Worm (Caenorhabditis elegans) whole organism, young adult: ENCODE measurements around the gene tre-2.

ENCODE experiments used
- B0019.2 ChIP-seq: fragments of 200-800 bp; sonication (Bioruptor generic); conservative IDR thresholded peaks from 2 replicates; pipeline ENCODE4 v1.3.6; 2022; ENCODE audit warnings: missing genetic modification reagents, missing genetic modification characterization, missing compliant biosample characterization
- B0261.1 ChIP-seq: sonication (generic microtip); optimal IDR thresholded peaks from 2 replicates; lab custom pipeline; 2016; ENCODE audit warnings: mild to moderate bottlenecking, missing genetic modification characterization, moderate library complexity, missing compliant biosample characterization
- C06A6.2 ChIP-seq: fragments of 200-800 bp; sonication (Bioruptor generic); conservative IDR thresholded peaks from 2 replicates; pipeline ENCODE4 v1.3.6; 2022; ENCODE audit warnings: missing genetic modification characterization, missing compliant biosample characterization
- D2030.7 ChIP-seq: fragments of 200-800 bp; sonication (Bioruptor generic); IDR thresholded peaks from 2 replicates; pipeline ENCODE4 v1.3.6; 2022; ENCODE audit warnings: missing genetic modification reagents, missing genetic modification characterization, missing compliant biosample characterization
- F33H1.4 ChIP-seq: fragments of 200-800 bp; sonication (Bioruptor generic); IDR thresholded peaks from 2 replicates; pipeline ENCODE4 v1.3.6; 2022; ENCODE audit warnings: missing genetic modification reagents, missing genetic modification characterization, missing compliant biosample characterization
- F49E8.2 ChIP-seq: sonication (generic microtip); optimal IDR thresholded peaks from 3 replicates; lab custom pipeline; 2017; ENCODE audit warnings: missing genetic modification characterization, mild to moderate bottlenecking, missing compliant biosample characterization, antibody characterized with exemption, moderate library complexity; ENCODE audit not compliant: insufficient read depth
- F52B5.7 ChIP-seq: sonication (generic microtip); optimal IDR thresholded peaks from 2 replicates; lab custom pipeline; 2016; ENCODE audit warnings: mild to moderate bottlenecking, missing genetic modification characterization, missing compliant biosample characterization
- K11D2.4 ChIP-seq: fragments of 200-800 bp; sonication (Bioruptor generic); IDR thresholded peaks from 2 replicates; pipeline ENCODE4 v1.3.6; 2022; ENCODE audit warnings: missing genetic modification reagents, missing genetic modification characterization, missing compliant biosample characterization
- Y53G8AR.9 ChIP-seq: fragments of 200-800 bp; sonication (Bioruptor generic); conservative IDR thresholded peaks from 2 replicates; pipeline ENCODE4 v1.3.6; 2022; ENCODE audit warnings: missing genetic modification reagents, missing genetic modification characterization, missing compliant biosample characterization
- Y67H2A.10 ChIP-seq: fragments of 200-800 bp; sonication (Bioruptor generic); conservative IDR thresholded peaks from 2 replicates; pipeline ENCODE4 v1.3.6; 2022; ENCODE audit warnings: missing genetic modification reagents, missing genetic modification characterization, missing compliant biosample characterization
- ZK185.1 ChIP-seq: sonication (generic microtip); optimal IDR thresholded peaks from 2 replicates; lab custom pipeline; 2016; ENCODE audit warnings: mild to moderate bottlenecking, missing genetic modification characterization, missing compliant biosample characterization; ENCODE audit not compliant: poor library complexity, severe bottlenecking
- ama-1 ChIP-seq, 3 experiments: fragments of 150-350 bp in 1 of 3; sonication (generic microtip) in 2 of 3; optimal IDR thresholded peaks; 2 replicates each; lab custom pipeline; 2014 to 2018; ENCODE audit warnings: missing biosample characterization in 2 of 3, missing genetic modification characterization in 2 of 3, missing genetic modification reagents in 2 of 3
- aptf-2 ChIP-seq: fragments of 200-800 bp; sonication (Bioruptor generic); conservative IDR thresholded peaks from 2 replicates; pipeline ENCODE4 v1.3.6; 2022; ENCODE audit warnings: missing genetic modification reagents, missing genetic modification characterization, missing compliant biosample characterization
- attf-5 ChIP-seq: fragments of 200-800 bp; sonication (Bioruptor generic); optimal IDR thresholded peaks from 2 replicates; lab custom pipeline; 2018; ENCODE audit warnings: mild to moderate bottlenecking, missing genetic modification characterization, missing compliant biosample characterization
- attf-6 ChIP-seq: fragments of 200-800 bp; sonication (Bioruptor generic); IDR thresholded peaks from 2 replicates; pipeline ENCODE4 v1.3.6; 2022; ENCODE audit warnings: missing genetic modification reagents, missing genetic modification characterization, missing compliant biosample characterization
- bed-2 ChIP-seq: fragments of 200-800 bp; sonication (Bioruptor generic); IDR thresholded peaks from 2 replicates; pipeline ENCODE4 v1.3.6; 2022; ENCODE audit warnings: missing genetic modification reagents, missing genetic modification characterization, missing compliant biosample characterization
- cebp-2 ChIP-seq: fragments of 200-800 bp; sonication (Bioruptor generic); IDR thresholded peaks from 2 replicates; pipeline ENCODE4 v1.3.6; 2022; ENCODE audit warnings: missing genetic modification characterization, missing compliant biosample characterization
- ceh-100 ChIP-seq: fragments of 200-800 bp; sonication (Bioruptor generic); IDR thresholded peaks from 2 replicates; pipeline ENCODE4 v1.3.6; 2022; ENCODE audit warnings: missing genetic modification reagents, missing genetic modification characterization, missing compliant biosample characterization
- chd-7 ChIP-seq: sonication (generic microtip); optimal IDR thresholded peaks from 2 replicates; lab custom pipeline; 2016; ENCODE audit warnings: mild to moderate bottlenecking, missing genetic modification characterization, moderate library complexity, missing compliant biosample characterization
- efl-1 ChIP-seq: fragments of 150-350 bp; optimal IDR thresholded peaks from 2 replicates; lab custom pipeline; 2014; ENCODE audit warnings: missing biosample characterization, missing genetic modification reagents, missing genetic modification characterization
- egl-18 ChIP-seq: fragments of 200-800 bp; sonication (Bioruptor generic); IDR thresholded peaks from 2 replicates; pipeline ENCODE4 v1.3.6; 2022; ENCODE audit warnings: missing genetic modification reagents, missing genetic modification characterization, missing compliant biosample characterization
- him-1 ChIP-seq: sonication (generic microtip); optimal IDR thresholded peaks from 2 replicates; lab custom pipeline; 2016; ENCODE audit warnings: missing genotype, missing genetic modification reagents, missing genetic modification characterization, missing compliant biosample characterization
- hmg-1.2 ChIP-seq: fragments of 200-800 bp; sonication (Bioruptor generic); IDR thresholded peaks from 2 replicates; pipeline ENCODE4 v1.3.6; 2022; ENCODE audit warnings: missing genetic modification reagents, missing genetic modification characterization, missing compliant biosample characterization
- hmg-20 ChIP-seq: fragments of 200-800 bp; sonication (Bioruptor generic); IDR thresholded peaks from 2 replicates; pipeline ENCODE4 v1.3.6; 2022; ENCODE audit warnings: missing genetic modification reagents, missing genetic modification characterization, missing compliant biosample characterization
- let-607 ChIP-seq, 2 experiments: fragments of 200-800 bp in 1 of 2; sonication (Bioruptor generic) in 1 of 2; sonication (generic microtip) in 1 of 2; optimal IDR thresholded peaks; 2 replicates each; lab custom pipeline; 2016 to 2018; ENCODE audit warnings: mild to moderate bottlenecking in 2 of 2, missing compliant biosample characterization in 2 of 2, missing genetic modification characterization in 2 of 2, moderate library complexity in 2 of 2, missing genotype in 1 of 2
- lsl-1 ChIP-seq: fragments of 200-800 bp; sonication (Bioruptor generic); optimal IDR thresholded peaks from 2 replicates; lab custom pipeline; 2018; ENCODE audit warnings: mild to moderate bottlenecking, missing genetic modification characterization, moderate library complexity, missing compliant biosample characterization
- madf-6 ChIP-seq: fragments of 200-800 bp; sonication (Bioruptor generic); IDR thresholded peaks from 2 replicates; pipeline ENCODE4 v1.3.6; 2022; ENCODE audit warnings: missing genetic modification reagents, missing genetic modification characterization, missing compliant biosample characterization
- madf-8 ChIP-seq: fragments of 200-800 bp; sonication (Bioruptor generic); conservative IDR thresholded peaks from 2 replicates; pipeline ENCODE4 v1.3.6; 2022; ENCODE audit warnings: missing genetic modification reagents, missing genetic modification characterization, missing compliant biosample characterization
- mcd-1 ChIP-seq: fragments of 200-800 bp; sonication (Bioruptor generic); IDR thresholded peaks from 2 replicates; pipeline ENCODE4 v1.3.6; 2022; ENCODE audit warnings: missing genetic modification reagents, missing genetic modification characterization, missing compliant biosample characterization
- nfya-2 ChIP-seq: fragments of 200-800 bp; sonication (Bioruptor generic); IDR thresholded peaks from 2 replicates; pipeline ENCODE4 v1.3.6; 2022; ENCODE audit warnings: missing genetic modification reagents, missing genetic modification characterization, missing compliant biosample characterization
- nhr-27 ChIP-seq: fragments of 200-800 bp; sonication (Bioruptor generic); optimal IDR thresholded peaks from 2 replicates; lab custom pipeline; 2018; ENCODE audit warnings: mild to moderate bottlenecking, missing genetic modification characterization, moderate library complexity, missing compliant biosample characterization
- pbrm-1 ChIP-seq: fragments of 200-800 bp; sonication (Bioruptor generic); IDR thresholded peaks from 2 replicates; pipeline ENCODE4 v1.3.6; 2022; ENCODE audit warnings: missing genetic modification reagents, missing genetic modification characterization, missing compliant biosample characterization
- pha-4 ChIP-seq: fragments of 150-350 bp; sonication (generic microtip); optimal IDR thresholded peaks from 2 replicates; lab custom pipeline; 2014; ENCODE audit warnings: missing biosample characterization, missing genetic modification reagents, missing genetic modification characterization
- repo-1 ChIP-seq: sonication (generic microtip); optimal IDR thresholded peaks from 2 replicates; lab custom pipeline; 2017; ENCODE audit warnings: mild to moderate bottlenecking, missing genetic modification characterization, missing compliant biosample characterization
- sdz-38 ChIP-seq: sonication (generic microtip); optimal IDR thresholded peaks from 2 replicates; lab custom pipeline; 2016; ENCODE audit warnings: missing genotype, missing genetic modification characterization, missing compliant biosample characterization
- sea-2 ChIP-seq: fragments of 200-800 bp; sonication (Bioruptor generic); IDR thresholded peaks from 2 replicates; pipeline ENCODE4 v1.3.6; 2022; ENCODE audit warnings: missing genetic modification characterization, missing compliant biosample characterization
- snpc-1.1 ChIP-seq: sonication (generic microtip); optimal IDR thresholded peaks from 2 replicates; lab custom pipeline; 2017; ENCODE audit warnings: missing genetic modification characterization, mild to moderate bottlenecking, missing compliant biosample characterization, antibody characterized with exemption, moderate library complexity, missing genotype, missing genetic modification reagents; ENCODE audit not compliant: insufficient read depth
- snpc-1.3 ChIP-seq: sonication (generic microtip); optimal IDR thresholded peaks from 2 replicates; lab custom pipeline; 2017; ENCODE audit warnings: missing genetic modification characterization, mild to moderate bottlenecking, missing compliant biosample characterization, antibody characterized with exemption, moderate library complexity, missing genotype, missing genetic modification reagents; ENCODE audit not compliant: insufficient read depth
- sptf-2 ChIP-seq: fragments of 200-800 bp; sonication (Bioruptor generic); optimal IDR thresholded peaks from 2 replicates; lab custom pipeline; 2018; ENCODE audit warnings: mild to moderate bottlenecking, missing genetic modification characterization, missing compliant biosample characterization
- tbx-9 ChIP-seq: sonication (generic microtip); optimal IDR thresholded peaks from 2 replicates; lab custom pipeline; 2016; ENCODE audit warnings: borderline replicate concordance, missing genetic modification characterization, inconsistent platforms, missing compliant biosample characterization
- unc-130 ChIP-seq: sonication (generic microtip); optimal IDR thresholded peaks from 2 replicates; lab custom pipeline; 2016; ENCODE audit warnings: missing genetic modification reagents, missing genetic modification characterization, missing compliant biosample characterization
- ztf-18 ChIP-seq: sonication (generic microtip); optimal IDR thresholded peaks from 2 replicates; lab custom pipeline; 2016; ENCODE audit warnings: missing genotype, mild to moderate bottlenecking, missing genetic modification characterization, missing compliant biosample characterization
- ztf-22 ChIP-seq: fragments of 200-800 bp; sonication (Bioruptor generic); optimal IDR thresholded peaks from 2 replicates; lab custom pipeline; 2018; ENCODE audit warnings: mild to moderate bottlenecking, missing genetic modification characterization, moderate library complexity, missing compliant biosample characterization
- ztf-6 ChIP-seq: fragments of 200-800 bp; sonication (Bioruptor generic); IDR thresholded peaks from 2 replicates; pipeline ENCODE4 v1.3.6; 2022; ENCODE audit warnings: missing genetic modification reagents, missing genetic modification characterization, missing compliant biosample characterization

tre-2 gene

DNA sequence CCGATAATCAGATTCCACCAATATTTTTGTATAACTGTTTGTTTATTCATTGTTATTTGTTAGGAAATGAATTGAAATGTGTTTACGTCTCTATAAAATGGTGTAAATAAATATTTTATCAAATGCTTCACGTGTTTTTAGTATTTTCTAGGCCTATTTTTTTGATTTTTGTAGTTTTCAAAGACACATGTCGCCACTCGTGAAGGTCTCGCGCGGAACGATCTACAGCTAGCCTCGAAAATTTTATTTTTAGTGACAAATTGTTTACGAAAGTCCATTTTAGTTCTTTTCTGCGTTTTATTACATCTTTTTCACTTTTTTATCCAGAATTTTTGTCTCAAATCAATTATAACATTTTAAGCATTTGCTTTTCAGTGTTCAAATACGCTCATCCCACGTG lies 20.3 kb upstream of the tre-2 start, which contains the start of gene T22D1.5 (continued):
- TF ChIP-seq Y53G8AR.9 (GFP tag; lab: Robert Waterston, UW) (no peak), aptf-2 (GFP tag; lab: Robert Waterston, UW) (no peak), cebp-2 (GFP tag; lab: Robert Waterston, UW) (no peak), Y67H2A.10 (GFP tag; lab: Robert Waterston, UW) (no peak), D2030.7 (GFP tag; lab: Robert Waterston, UW) (peak; percentile 86), ztf-18 (tag; lab: Kevin White, UChicago) (no peak), ztf-6 (GFP tag; lab: Robert Waterston, UW) (no peak), ZK185.1 (tag; lab: Kevin White, UChicago) (no peak), mcd-1 (no peak), sea-2 (GFP tag; lab: Robert Waterston, UW) (no peak), pbrm-1 (GFP tag; lab: Robert Waterston, UW) (no peak), snpc-1.1 (tag; lab: Kevin White, UChicago) (peak; percentile 50), K11D2.4 (GFP tag; lab: Robert Waterston, UW) (no peak), snpc-1.3 (tag; lab: Kevin White, UChicago) (no peak), C06A6.2 (GFP tag; lab: Robert Waterston, UW) (no peak), madf-6 (GFP tag; lab: Robert Waterston, UW) (peak; percentile 97), madf-8 (GFP tag; lab: Robert Waterston, UW) (peak; percentile 95), ama-1 (optimal IDR thresholded peaks at IDR 0.05; lab: Kevin White, UChicago) (no peak), ama-1 (GFP tag; optimal IDR thresholded peaks at IDR 0.05; lab: Kevin White, UChicago) (no peak), pha-4 (tag; lab: Kevin White, UChicago) (no peak), nhr-27 (tag; lab: Kevin White, UChicago) (no peak), F49E8.2 (tag; lab: Kevin White, UChicago) (peak; percentile 9), tbx-9 (tag; lab: Kevin White, UChicago) (no peak), sdz-38 (tag; lab: Kevin White, UChicago) (no peak), him-1 (peak; percentile 11), efl-1 (GFP tag; lab: Kevin White, UChicago) (peak; percentile 94), nfya-2 (no peak), lsl-1 (GFP tag; lab: Kevin White, UChicago) (peak; percentile 91)

DNA sequence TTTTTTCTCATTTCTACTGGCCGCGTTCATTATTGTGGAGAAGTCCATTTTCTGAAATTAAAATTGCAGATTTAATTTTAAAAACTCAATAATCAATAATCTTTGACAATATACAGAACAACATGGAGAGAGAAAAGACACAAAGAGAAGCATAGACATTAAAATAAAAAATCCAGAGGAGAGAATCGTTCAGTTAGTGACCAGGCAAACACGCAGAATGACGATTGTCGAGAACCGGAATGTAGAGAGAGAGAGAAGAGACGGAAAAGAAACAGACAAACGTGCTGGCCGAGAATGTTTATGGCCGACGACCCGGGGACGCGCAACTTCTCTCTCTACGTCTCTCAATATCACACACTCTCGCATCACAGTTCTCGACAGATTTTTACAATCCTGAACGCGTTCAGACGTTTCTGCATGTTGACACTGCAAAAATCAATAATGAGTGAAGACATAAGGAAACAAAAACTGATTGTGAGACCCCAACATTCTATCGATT lies 4.4 kb upstream of the tre-2 start, which contains the start of the genes T05A12.3 and T05A12.4:
T05A12.3 (minus strand) TSS at position 51 of the 499 bp plus-strand sequence.
T05A12.4 (plus strand) TSS at position 348 of the 499 bp plus-strand sequence.
- TF ChIP-seq C06A6.2 (GFP tag; lab: Robert Waterston, UW) (no peak), pbrm-1 (GFP tag; lab: Robert Waterston, UW) (peak; percentile 85), F52B5.7 (no peak), K11D2.4 (GFP tag; lab: Robert Waterston, UW) (no peak), bed-2 (GFP tag; lab: Robert Waterston, UW) (peak; percentile 65; the same call in 1 of the 2 replicates), sea-2 (GFP tag; lab: Robert Waterston, UW) (no peak), chd-7 (tag; lab: Kevin White, UChicago) (no peak), aptf-2 (GFP tag; lab: Robert Waterston, UW) (0 out of 2 replicates have a peak, but pooled peaks have one; percentile 35), attf-6 (0 out of 2 replicates have a peak, but pooled peaks have one; percentile 35), ztf-22 (GFP tag; lab: Kevin White, UChicago) (no peak), let-607 (tag; optimal IDR thresholded peaks at IDR 0.05; lab: Kevin White, UChicago) (no peak), madf-8 (GFP tag; lab: Robert Waterston, UW) (peak; percentile 58), ZK185.1 (tag; lab: Kevin White, UChicago) (peak; percentile 64), attf-5 (no peak), egl-18 (GFP tag; lab: Robert Waterston, UW) (no peak), ceh-100 (GFP tag; lab: Robert Waterston, UW) (no peak), B0019.2 (peak; percentile 51), ztf-6 (GFP tag; lab: Robert Waterston, UW) (0 out of 2 replicates have a peak, but pooled peaks have one; percentile 55), F33H1.4 (peak; percentile 63), repo-1 (tag; lab: Kevin White, UChicago) (no peak), lsl-1 (GFP tag; lab: Kevin White, UChicago) (peak; percentile 63), unc-130 (GFP tag; lab: Kevin White, UChicago) (peak; percentile 71), hmg-1.2 (GFP tag; lab: Robert Waterston, UW) (peak; percentile 79), snpc-1.1 (tag; lab: Kevin White, UChicago) (peak; percentile 35), sptf-2 (GFP tag; lab: Kevin White, UChicago) (no peak), hmg-20 (GFP tag; lab: Robert Waterston, UW) (no peak), B0261.1 (tag; lab: Kevin White, UChicago) (no peak)
